Fruit fly (Drosophila melanogaster) whole organism, embryonic: Measurements from ENCODE around the gene sun.

Source experiments
- Bgb ChIP-seq: fragments of 200-800 bp; sonication (Bioruptor generic); IDR thresholded peaks from 2 replicates; pipeline ENCODE4 v1.3.6; 2022; ENCODE audit warnings: missing biosample characterization, missing genetic modification characterization; ENCODE audit not compliant: partially characterized antibody
- CG10543 ChIP-seq: fragments of 200-800 bp; sonication (Bioruptor generic); optimal IDR thresholded peaks from 3 replicates; lab custom pipeline; 2017; ENCODE audit warnings: missing biosample characterization, mild to moderate bottlenecking, missing genetic modification characterization, moderate library complexity
- CG10565 ChIP-seq: fragments of 200-800 bp; sonication (Bioruptor generic); optimal IDR thresholded peaks from 3 replicates; lab custom pipeline; 2016; ENCODE audit warnings: missing biosample characterization, mild to moderate bottlenecking, missing genetic modification characterization
- CG10959 ChIP-seq: fragments of 200-800 bp; sonication (Bioruptor generic); IDR thresholded peaks from 2 replicates; pipeline ENCODE4 v1.3.6; 2022; ENCODE audit warnings: missing biosample characterization, missing genetic modification characterization
- CG11085 ChIP-seq: fragments of 200-800 bp; sonication (Bioruptor generic); IDR thresholded peaks from 2 replicates; pipeline ENCODE4 v1.3.6; 2022; ENCODE audit warnings: missing biosample characterization, missing genetic modification characterization
- CG11247 ChIP-seq: fragments of 200-800 bp; sonication (Bioruptor generic); IDR thresholded peaks from 2 replicates; pipeline ENCODE4 v1.3.6; 2022; ENCODE audit warnings: missing biosample characterization, missing genetic modification characterization
- CG13287 ChIP-seq: fragments of 200-800 bp; sonication (Bioruptor generic); IDR thresholded peaks from 2 replicates; pipeline ENCODE4 v1.3.6; 2022; ENCODE audit warnings: missing biosample characterization, missing genetic modification characterization; ENCODE audit not compliant: partially characterized antibody
- CG13775 ChIP-seq: fragments of 200-800 bp; sonication (Bioruptor generic); optimal IDR thresholded peaks from 3 replicates; lab custom pipeline; 2017; ENCODE audit warnings: missing biosample characterization, mild to moderate bottlenecking, missing genetic modification characterization
- CG14050 ChIP-seq: fragments of 200-800 bp; sonication (Bioruptor generic); IDR thresholded peaks from 3 replicates; pipeline ENCODE4 v1.3.6; 2022; ENCODE audit warnings: missing biosample characterization, missing genetic modification characterization
- CG14860 ChIP-seq: fragments of 200-800 bp; sonication (Bioruptor generic); IDR thresholded peaks from 3 replicates; pipeline ENCODE4 v1.3.6; 2022; ENCODE audit warnings: missing biosample characterization, missing genetic modification characterization; ENCODE audit not compliant: partially characterized antibody
- CG16813 ChIP-seq: fragments of 200-800 bp; sonication (Bioruptor generic); IDR thresholded peaks from 3 replicates; pipeline ENCODE4 v1.3.6; 2022; ENCODE audit warnings: missing biosample characterization, missing genetic modification characterization; ENCODE audit not compliant: partially characterized antibody
- CG3163 ChIP-seq: fragments of 200-800 bp; sonication (Bioruptor generic); optimal IDR thresholded peaks from 3 replicates; lab custom pipeline; 2016; ENCODE audit warnings: missing biosample characterization, missing genetic modification characterization
- CG34224 ChIP-seq: fragments of 200-800 bp; sonication (Bioruptor generic); IDR thresholded peaks from 3 replicates; pipeline ENCODE4 v1.3.6; 2022; ENCODE audit warnings: missing biosample characterization, missing genetic modification characterization; ENCODE audit not compliant: partially characterized antibody
- CG3995 ChIP-seq: fragments of 200-800 bp; sonication (Bioruptor generic); optimal IDR thresholded peaks from 3 replicates; lab custom pipeline; 2016; ENCODE audit warnings: missing biosample characterization, missing genetic modification characterization
- CG4617 ChIP-seq: fragments of 200-800 bp; sonication (Bioruptor generic); optimal IDR thresholded peaks from 3 replicates; lab custom pipeline; 2016; ENCODE audit warnings: missing biosample characterization, missing genetic modification characterization, borderline replicate concordance
- CG5180 ChIP-seq: fragments of 200-800 bp; sonication (Bioruptor generic); optimal IDR thresholded peaks from 3 replicates; lab custom pipeline; 2017; ENCODE audit warnings: missing biosample characterization, missing genetic modification characterization, mild to moderate bottlenecking, moderate library complexity, missing genetic modification reagents
- CG5953 ChIP-seq: fragments of 200-800 bp; sonication (Bioruptor generic); IDR thresholded peaks from 2 replicates; pipeline ENCODE4 v1.3.6; 2022; ENCODE audit warnings: missing biosample characterization, missing genetic modification characterization
- CG6791 ChIP-seq: fragments of 200-800 bp; sonication (Bioruptor generic); IDR thresholded peaks from 3 replicates; pipeline ENCODE4 v1.3.6; 2022; ENCODE audit warnings: missing biosample characterization, missing genetic modification characterization; ENCODE audit not compliant: partially characterized antibody
- D19B ChIP-seq: fragments of 200-800 bp; sonication (Bioruptor generic); optimal IDR thresholded peaks from 2 replicates; lab custom pipeline; 2017; ENCODE audit warnings: missing biosample characterization, mild to moderate bottlenecking, missing genetic modification characterization
- Dll ChIP-seq: fragments of 200-800 bp; sonication (Bioruptor generic); IDR thresholded peaks from 4 replicates; pipeline ENCODE4 v1.3.6; 2022; ENCODE audit warnings: missing biosample characterization, missing genetic modification characterization; ENCODE audit not compliant: partially characterized antibody
- Doc3 ChIP-seq: fragments of 200-800 bp; sonication (Bioruptor generic); IDR thresholded peaks from 3 replicates; pipeline ENCODE4 v1.3.6; 2022; ENCODE audit warnings: missing biosample characterization, missing genetic modification characterization; ENCODE audit not compliant: partially characterized antibody
- Dp ChIP-seq: fragments of 200-800 bp; sonication (Bioruptor generic); optimal IDR thresholded peaks from 2 replicates; lab custom pipeline; 2018; ENCODE audit warnings: missing biosample characterization, mild to moderate bottlenecking, missing genetic modification characterization, moderate library complexity
- GATAe ChIP-seq: fragments of 200-800 bp; sonication (Bioruptor generic); conservative IDR thresholded peaks from 2 replicates; pipeline ENCODE4 v1.3.6; 2022; ENCODE audit warnings: missing biosample characterization, missing genetic modification characterization
- H2.0 ChIP-seq: fragments of 200-800 bp; sonication (Bioruptor generic); IDR thresholded peaks from 2 replicates; pipeline ENCODE4 v1.3.6; 2022; ENCODE audit warnings: missing biosample characterization, missing genetic modification characterization
- HLH4C ChIP-seq: fragments of 200-800 bp; sonication (Bioruptor generic); IDR thresholded peaks from 3 replicates; pipeline ENCODE4 v1.3.6; 2022; ENCODE audit warnings: missing biosample characterization, missing genetic modification characterization; ENCODE audit not compliant: partially characterized antibody
- NfI ChIP-seq: fragments of 200-800 bp; sonication (Bioruptor generic); optimal IDR thresholded peaks from 3 replicates; lab custom pipeline; 2018; ENCODE audit warnings: missing biosample characterization, mild to moderate bottlenecking, missing genetic modification characterization, moderate library complexity
- Opbp ChIP-seq: fragments of 200-800 bp; sonication (Bioruptor generic); IDR thresholded peaks from 3 replicates; pipeline ENCODE4 v1.3.6; 2022; ENCODE audit warnings: missing biosample characterization, missing genetic modification characterization; ENCODE audit not compliant: partially characterized antibody
- Scr ChIP-seq: fragments of 200-800 bp; sonication (Bioruptor generic); IDR thresholded peaks from 2 replicates; pipeline ENCODE4 v1.3.6; 2022; ENCODE audit warnings: missing biosample characterization, missing genetic modification characterization; ENCODE audit not compliant: partially characterized antibody
- amos ChIP-seq: fragments of 200-800 bp; sonication (Bioruptor generic); IDR thresholded peaks from 2 replicates; pipeline ENCODE4 v1.3.6; 2022; ENCODE audit warnings: missing biosample characterization, missing genetic modification characterization; ENCODE audit not compliant: partially characterized antibody
- ato ChIP-seq: fragments of 200-800 bp; sonication (Bioruptor generic); IDR thresholded peaks from 2 replicates; pipeline ENCODE4 v1.3.6; 2022; ENCODE audit warnings: missing biosample characterization, missing genetic modification characterization; ENCODE audit not compliant: partially characterized antibody
- bbx ChIP-seq: fragments of 200-800 bp; sonication (Bioruptor generic); IDR thresholded peaks from 2 replicates; pipeline ENCODE4 v1.3.6; 2022; ENCODE audit warnings: missing biosample characterization, missing genetic modification characterization; ENCODE audit not compliant: partially characterized antibody
- chinmo ChIP-seq: fragments of 200-800 bp; sonication (Bioruptor generic); IDR thresholded peaks from 4 replicates; pipeline ENCODE4 v1.3.6; 2022; ENCODE audit warnings: missing biosample characterization, missing genetic modification characterization; ENCODE audit not compliant: partially characterized antibody
- da ChIP-seq: fragments of 200-800 bp; sonication (Bioruptor generic); optimal IDR thresholded peaks from 2 replicates; lab custom pipeline; 2016; ENCODE audit warnings: missing biosample characterization, missing genetic modification characterization
- dm ChIP-seq: fragments of 200-800 bp; sonication (Bioruptor generic); optimal IDR thresholded peaks from 3 replicates; lab custom pipeline; 2016; ENCODE audit warnings: missing biosample characterization, missing genetic modification characterization
- gsb-n ChIP-seq: fragments of 200-800 bp; sonication (Bioruptor generic); optimal IDR thresholded peaks from 3 replicates; lab custom pipeline; 2018; ENCODE audit warnings: missing biosample characterization, mild to moderate bottlenecking, missing genetic modification characterization
- hb ChIP-seq: fragments of 200-800 bp; sonication (Bioruptor generic); IDR thresholded peaks from 3 replicates; pipeline ENCODE4 v1.3.6; 2022; ENCODE audit warnings: missing biosample characterization, missing genetic modification characterization; ENCODE audit not compliant: partially characterized antibody
- hbn ChIP-seq: fragments of 200-800 bp; sonication (Bioruptor generic); IDR thresholded peaks from 2 replicates; pipeline ENCODE4 v1.3.6; 2022; ENCODE audit warnings: missing biosample characterization, missing genetic modification characterization; ENCODE audit not compliant: partially characterized antibody
- knrl ChIP-seq: fragments of 200-800 bp; sonication (Bioruptor generic); IDR thresholded peaks from 3 replicates; pipeline ENCODE4 v1.3.6; 2022; ENCODE audit warnings: missing biosample characterization, missing genetic modification characterization; ENCODE audit not compliant: partially characterized antibody
- nerfin-2 ChIP-seq: fragments of 200-800 bp; sonication (Bioruptor generic); IDR thresholded peaks from 2 replicates; pipeline ENCODE4 v1.3.6; 2022; ENCODE audit warnings: missing biosample characterization, missing genetic modification characterization; ENCODE audit not compliant: partially characterized antibody
- org-1 ChIP-seq: fragments of 200-800 bp; sonication (Bioruptor generic); optimal IDR thresholded peaks from 2 replicates; lab custom pipeline; 2017; ENCODE audit warnings: missing biosample characterization, missing genetic modification characterization
- otp ChIP-seq: fragments of 200-800 bp; sonication (Bioruptor generic); IDR thresholded peaks from 3 replicates; pipeline ENCODE4, ENCODE4 v1.3.6; 2022; ENCODE audit warnings: missing biosample characterization, missing genetic modification characterization
- prd ChIP-seq, 3 experiments: fragments of >200 bp in 2 of 3; fragments of 200-800 bp in 1 of 3; sonication (Bioruptor generic) in 1 of 3; optimal IDR thresholded peaks in 2 of 3; IDR thresholded peaks in 1 of 3; 2 replicates in 2 of 3; 3 replicates in 1 of 3; pipeline versions ENCODE4 v1.3.6 to Lab custom; 2017 to 2022; ENCODE audit warnings: missing biosample characterization in 1 of 3, missing genetic modification characterization in 1 of 3
- repo ChIP-seq: fragments of 200-800 bp; sonication (Bioruptor generic); optimal IDR thresholded peaks from 2 replicates; lab custom pipeline; 2016; ENCODE audit warnings: missing biosample characterization, missing genetic modification characterization
- sna ChIP-seq: fragments of 200-800 bp; sonication (Bioruptor generic); IDR thresholded peaks from 2 replicates; pipeline ENCODE4 v1.3.6; 2022; ENCODE audit warnings: missing biosample characterization, missing genetic modification characterization; ENCODE audit not compliant: partially characterized antibody
- tap ChIP-seq: fragments of 200-800 bp; optimal IDR thresholded peaks from 3 replicates; lab custom pipeline; 2019; ENCODE audit warnings: missing biosample characterization, mild to moderate bottlenecking, missing genetic modification characterization, moderate library complexity
- tna ChIP-seq: fragments of 200-800 bp; sonication (Bioruptor generic); IDR thresholded peaks from 2 replicates; pipeline ENCODE4 v1.3.6; 2022; ENCODE audit warnings: missing biosample characterization, missing genetic modification characterization; ENCODE audit not compliant: partially characterized antibody
- vnd ChIP-seq: fragments of 200-800 bp; sonication (Bioruptor generic); IDR thresholded peaks from 3 replicates; pipeline ENCODE4 v1.3.6; 2022; ENCODE audit warnings: missing biosample characterization, missing genetic modification characterization; ENCODE audit not compliant: partially characterized antibody

Gene sun

dm6 chrX:15841346-15841745 lies 7.7 kb downstream of the sun start:
- TF ChIP-seq CG14860 (peak; percentile 98), CG34224 (GFP tag; lab: Robert Waterston, UW) (peak; percentile 60; the same call in 2 of the 3 replicates), repo (no peak), amos (GFP tag; lab: Robert Waterston, UW) (peak; percentile 70), HLH4C (GFP tag; lab: Robert Waterston, UW) (peak; percentile 100), hbn (peak; percentile 44; the same call in 1 of the 2 replicates), dm (GFP tag; lab: Kevin White, UChicago) (no peak), Opbp (peak; percentile 96; the same call in 2 of the 3 replicates), CG5180 (GFP tag; lab: Kevin White, UChicago) (no peak), CG11085 (GFP tag; lab: Robert Waterston, UW) (no peak), CG13287 (GFP tag; lab: Robert Waterston, UW) (peak; percentile 81), Scr (GFP tag; lab: Robert Waterston, UW) (peak; percentile 76), otp (GFP tag; lab: Robert Waterston, UW) (no peak), CG10565 (no peak), org-1 (GFP tag; lab: Kevin White, UChicago) (no peak), CG3995 (no peak), CG16813 (GFP tag; lab: Robert Waterston, UW) (peak; percentile 95), CG4617 (GFP tag; lab: Kevin White, UChicago) (no peak), CG13775 (GFP tag; lab: Kevin White, UChicago) (no peak), NfI (GFP tag; lab: Kevin White, UChicago) (no peak), nerfin-2 (GFP tag; lab: Robert Waterston, UW) (peak; percentile 96), knrl (GFP tag; lab: Robert Waterston, UW) (peak; percentile 64; the same call in 2 of the 3 replicates), gsb-n (tag; lab: Kevin White, UChicago) (no peak), hb (peak; percentile 88), prd (optimal IDR thresholded peaks at IDR 0.05; lab: Kevin White, UChicago) (no peak), prd (GFP tag; IDR thresholded peaks at IDR 0.05; lab: Robert Waterston, UW) (no peak), D19B (GFP tag; lab: Kevin White, UChicago) (peak; percentile 81), CG5953 (GFP tag; lab: Robert Waterston, UW) (no peak), CG11247 (GFP tag; lab: Robert Waterston, UW) (no peak), CG10959 (no peak), tap (tag; lab: Kevin White, UChicago) (no peak), bbx (GFP tag; lab: Robert Waterston, UW) (peak; percentile 97), CG3163 (no peak), CG14050 (no peak), sna (GFP tag; lab: Robert Waterston, UW) (peak; percentile 73), H2.0 (GFP tag; lab: Robert Waterston, UW) (no peak), Dll (GFP tag; lab: Robert Waterston, UW) (peak; percentile 65; the same call in 3 of the 4 replicates), da (GFP tag; lab: Kevin White, UChicago) (no peak), Doc3 (GFP tag; lab: Robert Waterston, UW) (peak; percentile 70; the same call in 2 of the 3 replicates), vnd (GFP tag; lab: Robert Waterston, UW) (peak; percentile 94), CG6791 (GFP tag; lab: Robert Waterston, UW) (peak; percentile 99), GATAe (GFP tag; lab: Robert Waterston, UW) (no peak), tna (peak; percentile 98), Dp (peak; percentile 55), CG10543 (GFP tag; lab: Kevin White, UChicago) (no peak), ato (GFP tag; lab: Robert Waterston, UW) (peak; percentile 95), Bgb (GFP tag; lab: Robert Waterston, UW) (peak; percentile 97), chinmo (peak; percentile 81; the same call in 3 of the 4 replicates)
